Worm (Caenorhabditis elegans) whole organism, L1 larva: ENCODE data around the gene E02H1.6.

Experiments
- ceh-90 ChIP-seq: sonication (generic microtip); optimal IDR thresholded peaks from 2 replicates; lab custom pipeline; 2016; ENCODE audit warnings: missing genetic modification characterization, missing compliant biosample characterization
- egl-27 ChIP-seq, 2 experiments: fragments of 150-350 bp in 1 of 2; sonication (generic microtip); optimal IDR thresholded peaks; 3 replicates each; lab custom pipeline; 2017 to 2018; ENCODE audit warnings: missing biosample characterization in 2 of 2, missing genetic modification characterization in 2 of 2, missing genetic modification reagents in 2 of 2
- elt-2 ChIP-seq: sonication (generic microtip); optimal IDR thresholded peaks from 2 replicates; lab custom pipeline; 2016; ENCODE audit warnings: missing genetic modification characterization, mild to moderate bottlenecking, inconsistent platforms, missing compliant biosample characterization, missing genetic modification reagents
- jun-1 ChIP-seq: fragments of 150-350 bp; optimal IDR thresholded peaks from 2 replicates; lab custom pipeline; 2014; ENCODE audit warnings: missing biosample characterization, missing genetic modification reagents, missing genetic modification characterization
- nhr-76 ChIP-seq: sonication (generic microtip); optimal IDR thresholded peaks from 2 replicates; lab custom pipeline; 2017; ENCODE audit warnings: missing biosample characterization, missing genetic modification characterization
- sox-4 ChIP-seq: sonication (generic microtip); optimal IDR thresholded peaks from 2 replicates; lab custom pipeline; 2016; ENCODE audit warnings: missing genetic modification characterization, missing compliant biosample characterization

DNA sequence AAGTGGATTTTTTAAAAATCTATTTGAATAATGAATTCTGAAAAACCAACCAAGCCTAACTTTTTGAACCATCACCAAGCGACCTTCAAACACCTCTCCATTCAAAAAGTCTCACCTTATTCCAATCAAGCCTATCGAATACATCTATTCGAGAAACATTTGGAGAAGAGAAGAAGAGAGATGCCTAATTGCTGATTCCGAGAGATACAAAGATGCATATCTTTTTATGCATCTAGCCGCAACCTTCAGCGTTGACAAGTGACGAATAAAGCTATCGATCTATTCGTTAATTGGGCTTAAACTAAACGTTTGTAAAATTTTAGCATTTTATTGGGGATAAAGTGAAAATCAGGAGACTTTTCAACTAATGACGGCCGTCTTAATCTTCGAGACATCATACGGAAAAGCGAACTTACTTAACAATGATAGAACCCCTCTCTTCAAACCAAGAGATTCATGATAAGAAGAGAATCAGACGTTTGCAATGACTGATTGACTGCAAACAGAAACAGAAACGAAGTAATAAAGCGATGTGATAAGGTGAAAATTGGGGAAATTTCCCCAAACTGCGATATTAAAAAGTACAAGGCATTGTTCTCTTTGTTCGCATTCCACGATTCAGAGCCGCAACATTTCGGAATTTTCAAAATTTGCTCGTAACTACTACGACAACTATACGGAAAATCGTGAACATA is 48.6 kb downstream of the E02H1.6 start:
- TF ChIP-seq jun-1 (tag; lab: Kevin White, UChicago): no peak
- no peak for TF ChIP-seq nhr-76
- no peak for TF ChIP-seq egl-27 (tag; optimal IDR thresholded peaks at IDR 0.05; lab: Kevin White, UChicago)
- no peak for TF ChIP-seq sox-4
- TF ChIP-seq ceh-90 (tag; lab: Kevin White, UChicago): no peak
- TF ChIP-seq elt-2 (tag; lab: Kevin White, UChicago): no peak
